Fruit fly (Drosophila melanogaster) whole organism: ENCODE measurements around the gene Neos.

Source experiments
- CG8478 ChIP-seq: fragments of >200 bp; optimal IDR thresholded peaks from 2 replicates; lab custom pipeline; 2018; ENCODE audit warnings: inconsistent platforms
- Dll ChIP-seq: fragments of >200 bp; optimal IDR thresholded peaks from 2 replicates; lab custom pipeline; 2017
- EcR ChIP-seq, 2 experiments: fragments of >200 bp; optimal IDR thresholded peaks; 2 replicates each; lab custom pipeline; 2017; ENCODE audit warnings: missing biosample characterization in 2 of 2, missing genetic modification characterization in 2 of 2, missing genetic modification reagents in 2 of 2
- pan ChIP-seq: fragments of >200 bp; optimal IDR thresholded peaks from 2 replicates; lab custom pipeline; 2017
- psq ChIP-seq: fragments of >200 bp; optimal IDR thresholded peaks from 2 replicates; lab custom pipeline; 2017
- usp ChIP-seq: fragments of >200 bp; optimal IDR thresholded peaks from 2 replicates; lab custom pipeline; 2017; ENCODE audit warnings: missing biosample characterization, missing genetic modification characterization, mixed read lengths

Neos gene

DNA sequence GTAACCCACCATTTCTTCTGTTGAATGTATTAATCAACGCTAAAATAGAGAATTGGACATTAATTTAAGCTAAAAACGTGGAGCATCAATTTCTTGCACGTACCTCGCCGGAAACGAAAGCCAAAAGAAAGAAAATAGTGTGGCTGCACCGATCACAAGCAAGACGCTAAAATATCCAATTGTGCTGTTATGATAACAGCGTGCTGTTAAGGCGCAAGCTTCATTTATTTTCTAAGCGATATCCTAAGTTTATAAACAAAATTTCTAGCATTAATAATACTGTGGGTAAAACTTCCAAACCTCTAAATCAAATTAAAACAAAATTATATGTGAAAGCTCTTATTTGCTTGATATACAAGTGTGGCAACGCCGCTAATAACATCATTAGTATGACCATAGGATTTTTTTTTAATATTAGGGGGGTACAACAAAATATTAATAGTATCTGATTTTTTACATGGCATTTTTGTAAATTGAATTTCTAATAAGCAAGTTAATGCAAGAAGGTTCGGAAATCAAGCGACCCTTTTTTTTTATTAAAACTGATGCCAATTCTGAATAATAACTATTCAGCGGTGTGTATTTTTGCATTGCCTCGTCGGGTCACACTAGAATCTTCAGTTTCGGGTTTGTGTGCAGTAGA, at the start of gene Neos, which contains the start of gene RpL18:
Gene Neos (plus strand): TSS at position 412 of the 643 bp plus-strand sequence.
Gene RpL18 (minus strand): TSS at position 135 of the 643 bp plus-strand sequence.
- TF ChIP-seq Dll (lab: Kevin White, UChicago), result no peak
- TF ChIP-seq psq (lab: Kevin White, UChicago), result no peak
- TF ChIP-seq EcR (GFP tag; optimal IDR thresholded peaks at IDR 0.05; lab: Kevin White, UChicago), result no peak

- TF ChIP-seq EcR (GFP tag; optimal IDR thresholded peaks at IDR 0.05; lab: Kevin White, UChicago) (no peak), pan (lab: Kevin White, UChicago) (no peak), CG8478 (lab: Kevin White, UChicago) (no peak), psq (lab: Kevin White, UChicago) (no peak), Dll (lab: Kevin White, UChicago) (no peak), usp (GFP tag; lab: Kevin White, UChicago) (no peak)
Observed at dm6 chr3L:7234212-7234611, 7.2 kb upstream of the Neos start, which contains the start of gene CG14826. Gene CG14826, plus strand, starts transcription at chr3L:7234512.

DNA sequence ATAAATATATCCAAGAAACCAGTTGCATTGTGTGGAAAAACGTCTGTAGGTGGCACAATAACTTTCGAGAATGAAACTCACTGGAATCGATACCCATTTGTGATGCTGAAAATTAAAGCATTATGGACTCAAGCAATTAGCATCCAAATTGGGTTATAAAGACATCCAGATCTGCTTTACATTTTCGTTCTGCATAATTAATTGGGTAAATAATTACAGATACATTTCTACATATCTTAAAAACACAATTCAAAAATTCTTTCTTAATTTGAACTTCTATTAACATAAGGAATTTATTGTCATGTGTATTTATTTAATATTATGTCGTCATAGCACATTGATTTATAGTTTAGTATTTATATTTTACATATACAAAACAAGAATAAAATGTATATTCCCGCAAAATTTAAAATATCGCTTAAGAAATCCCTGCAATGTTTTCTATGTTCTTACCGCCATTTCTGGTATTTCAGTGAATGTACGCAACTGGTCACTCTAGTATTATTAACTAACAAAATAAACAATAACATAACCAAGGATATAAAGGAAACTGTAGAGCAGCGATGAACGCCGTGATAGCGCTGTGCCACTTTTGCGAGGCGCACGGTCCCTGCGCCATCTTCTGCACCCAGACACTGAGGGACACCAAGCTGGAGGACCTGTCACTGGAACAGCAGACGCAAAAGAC, 3.2 kb upstream of the Neos start, which contains the start of the genes CG14829 and BHD:
Gene CG14829 (minus strand): TSS at position 51 of the 688 bp plus-strand sequence.
Gene BHD (plus strand): TSS at position 471 of the 688 bp plus-strand sequence.
- no peak for TF ChIP-seq psq (lab: Kevin White, UChicago)
- TF ChIP-seq usp (GFP tag; lab: Kevin White, UChicago), result no peak

dm6 chr3L:7243775-7244438, 2.5 kb downstream of the Neos start, which contains the start of the genes mRpL50 and mei-P22:
Gene mRpL50, minus strand, starts transcription at chr3L:7243933.
Gene mei-P22, plus strand, starts transcription at chr3L:7244388.
- no peak for TF ChIP-seq EcR (GFP tag; optimal IDR thresholded peaks at IDR 0.05; lab: Kevin White, UChicago)
- no peak for TF ChIP-seq usp (GFP tag; lab: Kevin White, UChicago)
- no peak for TF ChIP-seq pan (lab: Kevin White, UChicago)
- TF ChIP-seq CG8478 (lab: Kevin White, UChicago), result no peak
- no peak for TF ChIP-seq Dll (lab: Kevin White, UChicago)
- no peak for TF ChIP-seq psq (lab: Kevin White, UChicago)

DNA sequence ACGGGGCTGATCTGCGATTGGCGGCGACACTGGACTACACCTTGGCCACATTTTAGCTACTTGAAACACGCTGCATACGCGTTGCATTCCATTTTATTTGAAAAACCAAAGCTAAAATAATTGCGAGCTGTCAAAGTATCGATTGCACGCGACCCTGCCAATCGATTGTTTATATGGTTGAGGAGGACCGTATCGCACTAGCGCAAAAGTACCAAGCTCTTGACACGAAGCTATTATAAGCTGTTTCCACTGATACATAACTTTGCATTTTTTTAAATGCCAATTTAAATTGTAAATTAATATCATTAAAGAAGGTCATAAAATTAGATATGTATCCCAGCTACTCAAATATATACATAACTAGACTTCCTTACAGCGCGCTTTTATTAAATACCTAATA, 7.7 kb downstream of the Neos start, which contains the start of gene Cdc27:
Gene Cdc27 (minus strand): TSS at position 174 of the 400 bp plus-strand sequence.
- no peak for TF ChIP-seq CG8478 (lab: Kevin White, UChicago)
- no peak for TF ChIP-seq pan (lab: Kevin White, UChicago)
- TF ChIP-seq psq (lab: Kevin White, UChicago), result no peak

dm6 chr3L:7250469-7250868, 9.0 kb downstream of the Neos start, which contains the start of gene MED4:
Gene MED4, minus strand, starts transcription at chr3L:7250527.
- TF ChIP-seq psq (lab: Kevin White, UChicago), result no peak
- no peak for TF ChIP-seq usp (GFP tag; lab: Kevin White, UChicago)
- TF ChIP-seq pan (lab: Kevin White, UChicago), result no peak
- TF ChIP-seq CG8478 (lab: Kevin White, UChicago), result no peak
- TF ChIP-seq EcR (GFP tag; optimal IDR thresholded peaks at IDR 0.05; lab: Kevin White, UChicago), result no peak

DNA sequence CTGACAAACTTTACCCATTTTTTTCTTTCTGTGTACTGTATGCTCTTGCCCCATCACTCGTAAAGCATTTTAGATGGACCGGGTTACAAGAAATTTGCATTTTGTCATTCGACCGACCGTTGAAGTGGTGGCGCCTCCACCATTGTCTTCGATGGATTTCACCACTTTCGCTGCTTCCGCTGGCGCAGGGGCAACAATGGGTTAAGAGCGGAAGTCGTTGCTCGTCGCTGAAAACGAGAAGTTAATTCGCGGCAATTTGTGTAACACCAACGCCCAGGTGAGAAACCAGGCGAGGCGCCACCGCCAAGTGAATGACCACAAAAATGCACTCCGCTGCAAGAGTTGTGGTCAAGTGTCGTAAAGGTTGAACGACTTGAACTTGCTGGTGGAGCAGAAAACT, 13.3 kb downstream of the Neos start:
- TF ChIP-seq Dll (lab: Kevin White, UChicago) (no peak), pan (lab: Kevin White, UChicago) (no peak), EcR (GFP tag; optimal IDR thresholded peaks at IDR 0.05; lab: Kevin White, UChicago) (no peak), usp (GFP tag; lab: Kevin White, UChicago) (no peak), psq (lab: Kevin White, UChicago) (no peak), CG8478 (lab: Kevin White, UChicago) (no peak)

- TF ChIP-seq usp (GFP tag; lab: Kevin White, UChicago) (no peak), psq (lab: Kevin White, UChicago) (no peak), EcR (GFP tag; optimal IDR thresholded peaks at IDR 0.05; lab: Kevin White, UChicago) (no peak)
Observed at dm6 chr3L:7258267-7258666, 16.8 kb downstream of the Neos start.

DNA sequence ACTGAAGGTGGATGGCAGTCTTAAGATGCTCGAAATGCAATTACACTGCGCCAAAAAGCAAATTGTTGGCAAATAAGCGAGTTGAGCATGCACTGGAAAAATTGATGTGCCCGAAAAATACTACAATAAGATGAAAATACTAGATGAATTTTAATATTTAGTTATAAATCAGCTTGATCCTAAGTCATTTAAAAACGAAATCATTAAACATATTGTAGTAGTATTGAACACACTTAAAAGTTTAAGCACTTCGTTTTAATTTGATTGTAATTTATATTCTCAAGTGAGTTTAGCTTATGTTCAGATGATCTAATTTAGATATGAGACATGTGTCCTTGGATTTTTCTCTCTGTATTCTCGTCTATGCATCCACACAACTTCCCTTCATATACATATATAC, 21.0 kb downstream of the Neos start:
- TF ChIP-seq EcR (GFP tag; optimal IDR thresholded peaks at IDR 0.05; lab: Kevin White, UChicago) (no peak), CG8478 (lab: Kevin White, UChicago) (no peak), pan (lab: Kevin White, UChicago) (no peak), Dll (lab: Kevin White, UChicago) (no peak), psq (lab: Kevin White, UChicago) (no peak), usp (GFP tag; lab: Kevin White, UChicago) (no peak)

DNA sequence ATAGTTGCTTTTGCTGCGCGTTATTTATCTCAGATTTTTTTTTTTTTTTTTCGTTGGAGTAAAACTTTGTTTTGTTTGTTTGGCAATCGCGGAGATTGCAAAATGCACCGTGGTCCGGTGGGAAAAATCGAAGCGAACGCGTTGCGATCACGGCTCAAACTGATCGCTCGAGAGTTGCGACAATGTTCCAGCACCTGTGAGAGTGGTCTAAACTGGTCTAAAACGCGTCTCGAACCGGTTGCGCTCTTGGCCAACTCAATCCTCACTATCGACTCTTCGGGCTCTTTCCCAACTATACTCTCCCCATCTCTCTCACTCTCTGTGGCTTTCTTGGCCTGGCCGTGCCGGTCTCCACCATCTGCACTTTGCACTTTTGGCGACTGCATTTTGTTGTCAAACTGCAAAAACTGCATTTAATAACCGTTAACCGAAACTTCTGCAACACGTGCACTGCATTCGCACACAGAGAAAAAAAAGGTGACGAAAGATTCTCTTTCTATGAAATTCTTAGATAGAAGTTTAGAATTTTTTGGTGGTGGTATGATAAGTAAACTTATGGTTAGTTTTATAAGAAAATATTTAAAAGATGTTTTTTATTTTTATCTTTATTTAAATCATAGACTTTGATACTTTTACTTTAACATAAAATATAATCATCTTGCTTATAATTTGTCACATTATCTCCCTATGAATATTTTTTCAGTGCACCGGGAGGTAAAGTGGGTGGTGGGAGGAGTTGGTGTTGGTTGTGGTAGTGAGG, 22.5 kb downstream of the Neos start, which contains the start of gene CG14830:
Gene CG14830 (minus strand): TSS at position 164 of the 760 bp plus-strand sequence.
- peak; percentile 24 for TF ChIP-seq Dll (lab: Kevin White, UChicago)
- TF ChIP-seq pan (lab: Kevin White, UChicago), result no peak

- no peak for TF ChIP-seq Dll (lab: Kevin White, UChicago)
- no peak for TF ChIP-seq psq (lab: Kevin White, UChicago)
- no peak for TF ChIP-seq usp (GFP tag; lab: Kevin White, UChicago)
- no peak for TF ChIP-seq CG8478 (lab: Kevin White, UChicago)
- no peak for TF ChIP-seq EcR (GFP tag; optimal IDR thresholded peaks at IDR 0.05; lab: Kevin White, UChicago)
- no peak for TF ChIP-seq pan (lab: Kevin White, UChicago)
Observed at dm6 chr3L:7283541-7283940, 42.1 kb downstream of the Neos start.
